Worm (Caenorhabditis elegans) whole organism, L3 larva: ENCODE measurements around the gene pes-1.

ENCODE experiments used
- fkh-10 ChIP-seq: sonication (generic microtip); optimal IDR thresholded peaks from 2 replicates; lab custom pipeline; 2017; ENCODE audit warnings: missing biosample characterization, missing genetic modification reagents, missing genetic modification characterization
- nfya-1 ChIP-seq: sonication (generic microtip); optimal IDR thresholded peaks from 2 replicates; lab custom pipeline; 2017; ENCODE audit warnings: missing genetic modification characterization, mild to moderate bottlenecking, missing compliant biosample characterization, antibody characterized with exemption, moderate library complexity; ENCODE audit not compliant: insufficient read depth
- nhr-76 ChIP-seq: fragments of 150-350 bp; sonication (generic microtip); optimal IDR thresholded peaks from 5 replicates; lab custom pipeline; 2014; ENCODE audit warnings: missing biosample characterization, missing genetic modification characterization
- unc-62 ChIP-seq: fragments of 150-350 bp; sonication (generic microtip); optimal IDR thresholded peaks from 4 replicates; lab custom pipeline; 2014; ENCODE audit warnings: missing biosample characterization, missing genetic modification reagents, missing genetic modification characterization

DNA sequence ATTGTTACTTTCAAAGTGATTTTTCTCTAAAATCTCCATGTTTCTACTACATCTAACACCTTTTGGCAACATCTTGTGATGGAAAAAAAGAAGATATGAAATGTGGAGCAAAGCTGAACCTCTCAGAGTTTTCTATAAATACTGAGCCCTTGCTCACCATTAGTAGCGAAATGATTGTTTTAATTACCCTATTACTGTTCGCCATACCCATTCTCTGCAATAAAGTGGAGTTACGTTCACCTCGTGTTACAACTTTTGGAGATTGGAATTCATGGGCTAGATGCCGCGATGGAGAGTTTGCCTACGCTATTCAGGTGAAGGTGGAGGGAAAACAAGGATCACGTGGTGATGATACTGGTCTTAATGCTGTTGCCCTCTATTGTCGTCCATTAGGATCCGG lies 38.7 kb upstream of the pes-1 start, which contains the start of gene txt-3:
- TF ChIP-seq nhr-76 (tag; lab: Kevin White, UChicago) (no peak), fkh-10 (GFP tag; lab: Kevin White, UChicago) (no peak), unc-62 (GFP tag; lab: Kevin White, UChicago) (no peak), nfya-1 (no peak)
